Worm (Caenorhabditis elegans): ENCODE measurements around the gene C06A1.3.

- TF ChIP-seq aly-2 (tag; optimal IDR thresholded peaks at IDR 0.05), result no peak
- no peak for TF ChIP-seq madf-9 (GFP tag; conservative IDR thresholded peaks at IDR 0.05)
- no peak for TF ChIP-seq pha-4 (GFP tag; IDR thresholded peaks at IDR 0.05)
- TF ChIP-seq pha-4 (tag; optimal IDR thresholded peaks at IDR 0.05), result no peak
- TF ChIP-seq tag-97 (GFP tag; IDR thresholded peaks at IDR 0.05), result no peak
- TF ChIP-seq jun-1 (tag; optimal IDR thresholded peaks at IDR 0.05), result no peak
- TF ChIP-seq nhr-237 (tag; optimal IDR thresholded peaks at IDR 0.05), result no peak
- no peak for TF ChIP-seq skn-1 (tag; optimal IDR thresholded peaks at IDR 0.05)
- TF ChIP-seq zag-1 (tag; optimal IDR thresholded peaks at IDR 0.05), result no peak
- no peak for TF ChIP-seq dmd-9 (GFP tag; IDR thresholded peaks at IDR 0.05)
- TF ChIP-seq pqm-1 (tag; optimal IDR thresholded peaks at IDR 0.05), result no peak
- no peak for TF ChIP-seq mep-1 (tag; optimal IDR thresholded peaks at IDR 0.05)
- TF ChIP-seq ztf-11 (tag; optimal IDR thresholded peaks at IDR 0.05), result no peak
Measured at ce11 chrII:10603560-10603959, 31.5 kb downstream of the C06A1.3 start.

All from whole organism, L4 larva.